Fruit fly (Drosophila melanogaster) whole organism, embryonic: ENCODE results near the gene CG11409.

Source experiments
- CG1233 ChIP-seq: fragments of 200-800 bp; sonication (Bioruptor generic); optimal IDR thresholded peaks from 4 replicates; lab custom pipeline; 2018; ENCODE audit warnings: missing biosample characterization, mild to moderate bottlenecking, missing genetic modification characterization
- ranshi ChIP-seq: fragments of 200-800 bp; sonication (Bioruptor generic); IDR thresholded peaks from 2 replicates; pipeline ENCODE4 v1.3.6; 2022; ENCODE audit warnings: missing biosample characterization, missing genetic modification characterization

DNA sequence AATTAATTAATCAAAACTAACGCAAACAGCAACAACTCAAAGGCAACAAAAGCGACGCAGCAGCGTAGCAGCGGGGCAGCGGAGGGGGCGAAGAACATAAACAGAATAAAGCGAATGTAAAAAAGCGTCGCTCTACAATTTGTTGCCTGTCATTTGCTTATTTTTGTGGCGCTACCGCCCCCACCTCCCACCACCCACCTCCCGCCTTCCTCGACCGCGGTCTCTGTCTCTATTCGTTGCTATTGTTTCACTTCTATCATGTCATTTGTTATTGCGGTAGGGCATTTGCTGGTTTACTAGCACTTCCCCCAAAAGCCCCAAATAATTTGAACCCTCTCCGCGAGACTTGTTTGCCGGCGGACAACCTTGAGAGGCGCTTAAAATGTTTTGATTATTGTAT is 56.1 kb downstream of the CG11409 start:
- no peak for TF ChIP-seq CG1233 (GFP tag; lab: Kevin White, UChicago)
- 0 out of 2 replicates have a peak, but pooled peaks have one; percentile 23 for TF ChIP-seq ranshi (GFP tag; lab: Robert Waterston, UW)
